Worm (Caenorhabditis elegans) whole organism, L3 larva: ENCODE measurements around the gene Y113G7A.16.

Source experiments
- ZK546.5 ChIP-seq: sonication (generic microtip); optimal IDR thresholded peaks from 2 replicates; lab custom pipeline; 2017; ENCODE audit warnings: missing biosample characterization, missing genetic modification characterization
- nhr-237 ChIP-seq: fragments of 150-350 bp; optimal IDR thresholded peaks from 2 replicates; lab custom pipeline; 2014; ENCODE audit warnings: missing biosample characterization, missing genetic modification characterization
- nhr-76 ChIP-seq: fragments of 150-350 bp; sonication (generic microtip); optimal IDR thresholded peaks from 5 replicates; lab custom pipeline; 2014; ENCODE audit warnings: missing biosample characterization, missing genetic modification characterization
- ztf-11 ChIP-seq: fragments of 150-350 bp; optimal IDR thresholded peaks from 2 replicates; lab custom pipeline; 2014; ENCODE audit warnings: missing biosample characterization, missing genetic modification characterization
- ztf-4 ChIP-seq: fragments of 150-350 bp; optimal IDR thresholded peaks from 2 replicates; lab custom pipeline; 2014; ENCODE audit warnings: missing biosample characterization, missing genetic modification characterization

DNA sequence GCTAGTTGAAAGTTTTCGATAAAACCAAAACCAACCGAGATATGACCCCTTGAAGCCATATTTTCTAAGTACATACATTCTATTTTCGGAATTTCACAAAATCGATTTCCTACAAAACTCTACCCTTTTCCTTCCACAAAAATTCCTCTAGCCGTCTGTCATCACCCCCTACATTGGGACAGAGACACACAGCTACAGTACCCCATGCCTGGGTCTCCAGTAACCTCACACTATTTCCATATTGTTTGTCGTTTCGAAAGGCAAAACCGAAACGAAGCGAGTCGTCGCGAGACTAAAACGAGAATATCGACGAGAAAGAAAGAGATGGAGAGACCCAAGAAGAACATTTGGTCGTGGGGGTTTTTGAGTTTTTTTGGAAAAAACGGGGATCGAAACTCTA is 31.0 kb downstream of the Y113G7A.16 start:
- TF ChIP-seq ztf-11 (no peak), nhr-237 (tag; lab: Kevin White, UChicago) (no peak), ztf-4 (tag; lab: Kevin White, UChicago) (no peak), nhr-76 (tag; lab: Kevin White, UChicago) (no peak), ZK546.5 (no peak)
